Worm (Caenorhabditis elegans) whole organism, midembryonic: Measurements from ENCODE around the gene usp-39.
"Not testable (repeated sequence)": the region's sequence is repeated elsewhere in the genome, so short reads cannot be mapped to it uniquely, and the experiment has no call there.

ENCODE experiments used
- T22C8.4 ChIP-seq: fragments of 200-800 bp; sonication (Bioruptor generic); IDR thresholded peaks from 2 replicates; pipeline ENCODE4 v1.3.6; 2022; ENCODE audit warnings: missing genetic modification characterization, missing compliant biosample characterization
- cog-1 ChIP-seq: sonication (generic microtip); optimal IDR thresholded peaks from 2 replicates; lab custom pipeline; 2016; ENCODE audit warnings: missing genetic modification characterization, missing compliant biosample characterization
- flt-1 ChIP-seq: fragments of 200-800 bp; sonication (Bioruptor generic); IDR thresholded peaks from 2 replicates; pipeline ENCODE4 v1.3.6; 2022; ENCODE audit warnings: missing genetic modification characterization, missing compliant biosample characterization
- klf-2 ChIP-seq: fragments of 200-800 bp; sonication (Bioruptor generic); conservative IDR thresholded peaks from 2 replicates; pipeline ENCODE4 v1.3.6; 2022; ENCODE audit warnings: missing genetic modification reagents, missing genetic modification characterization, missing compliant biosample characterization
- med-1 ChIP-seq: sonication (generic microtip); optimal IDR thresholded peaks from 2 replicates; lab custom pipeline; 2017; ENCODE audit warnings: missing genetic modification characterization, mild to moderate bottlenecking, missing compliant biosample characterization, antibody characterized with exemption, missing genetic modification reagents; ENCODE audit not compliant: insufficient read depth
- ref-1 ChIP-seq: fragments of 200-800 bp; sonication (Bioruptor generic); conservative IDR thresholded peaks from 2 replicates; pipeline ENCODE4 v1.3.6; 2022; ENCODE audit warnings: missing genetic modification reagents, missing genetic modification characterization, missing compliant biosample characterization
- tab-1 ChIP-seq: fragments of 200-800 bp; sonication (Bioruptor generic); IDR thresholded peaks from 2 replicates; pipeline ENCODE4 v1.3.6; 2022; ENCODE audit warnings: missing genetic modification characterization, missing compliant biosample characterization
- ztf-23 ChIP-seq: fragments of 200-800 bp; sonication (Bioruptor generic); IDR thresholded peaks from 2 replicates; pipeline ENCODE4 v1.3.6; 2022; ENCODE audit warnings: missing genetic modification reagents, missing genetic modification characterization, missing compliant biosample characterization
- ztf-29 ChIP-seq: fragments of 200-800 bp; sonication (Bioruptor generic); IDR thresholded peaks from 2 replicates; pipeline ENCODE4 v1.3.6; 2022; ENCODE audit warnings: missing genetic modification reagents, missing genetic modification characterization, missing compliant biosample characterization

usp-39 gene

ce11 chrII:2605319-2605718, 40.2 kb downstream of the usp-39 start, which contains the start of gene sri-77:
TSS of gene sri-77 (minus strand) at chrII:2605419.
- TF ChIP-seq cog-1 (tag; lab: Kevin White, UChicago) (no peak), tab-1 (no peak), med-1 (no peak), flt-1 (GFP tag; lab: Robert Waterston, UW) (no peak), ref-1 (no peak), ztf-23 (GFP tag; lab: Robert Waterston, UW) (no peak), klf-2 (GFP tag; lab: Robert Waterston, UW) (no peak), T22C8.4 (GFP tag; lab: Robert Waterston, UW) (no peak), ztf-29 (GFP tag; lab: Robert Waterston, UW) (no peak)

- TF ChIP-seq T22C8.4 (GFP tag; lab: Robert Waterston, UW) (no peak), ztf-23 (GFP tag; lab: Robert Waterston, UW) (no peak), ztf-29 (GFP tag; lab: Robert Waterston, UW) (no peak), cog-1 (tag; lab: Kevin White, UChicago) (no peak), med-1 (no peak), flt-1 (GFP tag; lab: Robert Waterston, UW) (no peak), ref-1 (no peak), klf-2 (GFP tag; lab: Robert Waterston, UW) (no peak), tab-1 (no peak)
These were observed 45.3 kb downstream of the usp-39 start, which contains the start of gene sri-38 for ce11 chrII:2610202-2610912. TSS of gene sri-38 (plus strand) at chrII:2610862.

- TF ChIP-seq cog-1 (tag; lab: Kevin White, UChicago) (no peak), med-1 (no peak), ztf-29 (GFP tag; lab: Robert Waterston, UW) (peak; percentile 38; the same call in 1 of the 2 replicates)
These were observed 45.9 kb downstream of the usp-39 start for ce11 chrII:2611009-2611408.

ce11 chrII:2612278-2612677, 47.2 kb downstream of the usp-39 start, which contains the start of gene D2062.13:
TSS of gene D2062.13 (plus strand) at chrII:2612578.
- not testable (repeated sequence) for TF ChIP-seq flt-1 (GFP tag; lab: Robert Waterston, UW); klf-2 (GFP tag; lab: Robert Waterston, UW); cog-1 (tag; lab: Kevin White, UChicago)

- TF ChIP-seq flt-1 (GFP tag; lab: Robert Waterston, UW); med-1; ztf-23 (GFP tag; lab: Robert Waterston, UW): not testable (repeated sequence)
These were observed 51.6 kb downstream of the usp-39 start, which contains the start of gene msrp-5 for ce11 chrII:2616634-2617033. TSS of gene msrp-5 (plus strand) at chrII:2616934.

- not testable (repeated sequence) for TF ChIP-seq T22C8.4 (GFP tag; lab: Robert Waterston, UW); ztf-23 (GFP tag; lab: Robert Waterston, UW); ref-1
These were observed 54.1 kb downstream of the usp-39 start, which contains the start of gene msrp-6 for ce11 chrII:2619148-2619547. TSS of gene msrp-6 (plus strand) at chrII:2619448.

- TF ChIP-seq cog-1 (tag; lab: Kevin White, UChicago) (no peak), ztf-29 (GFP tag; lab: Robert Waterston, UW) (no peak), klf-2 (GFP tag; lab: Robert Waterston, UW) (no peak), T22C8.4 (GFP tag; lab: Robert Waterston, UW) (no peak), ref-1 (no peak), tab-1 (no peak)
These were observed 57.4 kb downstream of the usp-39 start, which contains the start of gene D2062.5 for ce11 chrII:2622480-2622879. TSS of gene D2062.5 (plus strand) at chrII:2622780.

- peak; percentile 53; the same call in 1 of the 2 replicates for TF ChIP-seq T22C8.4 (GFP tag; lab: Robert Waterston, UW)
These were observed 57.9 kb downstream of the usp-39 start, which contains the start of gene D2062.4 for ce11 chrII:2622936-2623452. TSS of gene D2062.4 (plus strand) at chrII:2623402.

- TF ChIP-seq cog-1 (tag; lab: Kevin White, UChicago) (no peak), ref-1 (no peak), ztf-23 (GFP tag; lab: Robert Waterston, UW) (no peak), tab-1 (no peak), med-1 (no peak), klf-2 (GFP tag; lab: Robert Waterston, UW) (no peak), flt-1 (GFP tag; lab: Robert Waterston, UW) (no peak), T22C8.4 (GFP tag; lab: Robert Waterston, UW) (no peak), ztf-29 (GFP tag; lab: Robert Waterston, UW) (no peak)
These were observed 59.7 kb downstream of the usp-39 start, which contains the start of gene lgc-28 for ce11 chrII:2624792-2625191. TSS of gene lgc-28 (plus strand) at chrII:2625092.
